Fruit fly (Drosophila melanogaster): ENCODE data around the gene Ggamma30A.

The Ggamma30A gene

DNA sequence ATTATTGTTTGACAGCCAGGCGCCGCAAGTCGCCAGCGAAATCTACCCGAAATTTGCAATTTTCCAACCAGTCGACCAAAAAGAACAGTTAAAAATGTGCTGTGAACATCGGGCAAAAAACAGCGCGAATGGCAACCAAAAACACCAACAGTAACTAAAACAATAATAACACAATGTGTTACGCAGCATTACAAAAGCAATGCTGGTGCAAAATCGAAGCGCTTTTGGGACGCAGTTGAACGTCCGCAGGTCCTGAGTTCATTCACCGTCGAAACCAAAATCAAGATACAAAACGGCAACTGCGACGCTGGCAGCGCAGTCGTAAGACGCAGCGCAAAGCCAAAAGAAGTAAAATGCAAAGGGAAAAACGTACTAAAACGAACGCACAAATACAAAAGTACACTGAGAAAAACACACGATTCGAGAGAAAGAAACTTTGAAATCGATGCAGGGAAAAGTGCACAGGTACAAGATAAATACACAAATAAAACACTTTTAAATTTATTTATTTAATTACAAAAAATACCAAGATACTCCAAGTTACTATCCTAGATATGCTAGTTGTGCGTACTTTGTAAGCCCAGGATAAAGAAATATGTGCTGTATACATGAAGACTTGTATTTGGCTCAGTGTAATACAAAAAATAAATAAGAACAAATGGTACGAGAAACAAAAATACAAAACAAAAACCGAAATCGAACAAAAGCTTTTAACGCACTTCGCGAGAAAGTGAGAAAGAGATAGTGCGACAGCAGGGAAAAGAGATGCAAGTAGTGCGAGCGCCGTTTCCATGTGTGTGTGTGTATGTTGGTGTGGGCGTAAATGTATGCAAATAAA, 45.3 kb upstream of the Ggamma30A start (continued):
- TF ChIP-seq pros (GFP tag; optimal IDR thresholded peaks at IDR 0.05) (no peak), H15 (GFP tag; IDR thresholded peaks at IDR 0.05) (peak; percentile 28; the same call in 1 of the 3 replicates), CG11695 (GFP tag; IDR thresholded peaks at IDR 0.05) (no peak), btn (GFP tag; optimal IDR thresholded peaks at IDR 0.05) (no peak), slbo (GFP tag; IDR thresholded peaks at IDR 0.05) (no peak), CG3163 (GFP tag; optimal IDR thresholded peaks at IDR 0.05) (no peak), Bdp1 (GFP tag; optimal IDR thresholded peaks at IDR 0.05) (peak; percentile 34), HmgD (GFP tag; optimal IDR thresholded peaks at IDR 0.05) (no peak), CG2712 (tag; optimal IDR thresholded peaks at IDR 0.05) (peak; percentile 70), CG17359 (tag; optimal IDR thresholded peaks at IDR 0.05) (peak; percentile 64), HmgZ (tag; optimal IDR thresholded peaks at IDR 0.05) (peak; percentile 48), Fer3 (tag; optimal IDR thresholded peaks at IDR 0.05) (peak; percentile 53), CG10654 (GFP tag; optimal IDR thresholded peaks at IDR 0.05) (peak; percentile 9), NC2β (GFP tag; optimal IDR thresholded peaks at IDR 0.05) (no peak), toy (GFP tag; IDR thresholded peaks at IDR 0.05) (no peak), Dfd (GFP tag; optimal IDR thresholded peaks at IDR 0.05) (no peak), CG3726 (GFP tag; IDR thresholded peaks at IDR 0.05) (no peak), CG10147 (GFP tag; optimal IDR thresholded peaks at IDR 0.05) (peak; percentile 66), ttk (GFP tag; IDR thresholded peaks at IDR 0.05) (peak; percentile 57), Ssrp (tag; optimal IDR thresholded peaks at IDR 0.05) (peak; percentile 58), sd (tag; optimal IDR thresholded peaks at IDR 0.05) (peak; percentile 35), Fer1 (GFP tag; optimal IDR thresholded peaks at IDR 0.05) (peak; percentile 75), pan (optimal IDR thresholded peaks at IDR 0.05) (no peak), pan (GFP tag; optimal IDR thresholded peaks at IDR 0.05 in 1 of 2, IDR thresholded peaks at IDR 0.05 in 1 of 2) (peak in 1 of 2 experiments; percentile 67), gt (GFP tag; IDR thresholded peaks at IDR 0.05) (no peak), Dad (GFP tag; optimal IDR thresholded peaks at IDR 0.05) (peak; percentile 20), CG15011 (GFP tag; optimal IDR thresholded peaks at IDR 0.05) (peak; percentile 41), Hmr (GFP tag; optimal IDR thresholded peaks at IDR 0.05) (peak; percentile 77), Chrac-16 (GFP tag; optimal IDR thresholded peaks at IDR 0.05) (peak; percentile 45), H2.0 (GFP tag; IDR thresholded peaks at IDR 0.05) (no peak), gfzf (GFP tag; optimal IDR thresholded peaks at IDR 0.05) (no peak), CG4360 (GFP tag; IDR thresholded peaks at IDR 0.05) (0 out of 2 replicates have a peak, but pooled peaks have one; percentile 27), CG10462 (GFP tag; optimal IDR thresholded peaks at IDR 0.05) (no peak), ind (GFP tag; optimal IDR thresholded peaks at IDR 0.05) (peak; percentile 33), CG11696 (GFP tag; IDR thresholded peaks at IDR 0.05) (0 out of 2 replicates have a peak, but pooled peaks have one; percentile 11), nom (GFP tag; optimal IDR thresholded peaks at IDR 0.05) (peak; percentile 82), CG12236 (GFP tag; optimal IDR thresholded peaks at IDR 0.05) (no peak), MTF-1 (GFP tag; optimal IDR thresholded peaks at IDR 0.05; ENCODE audit: borderline replicate concordance) (no peak), CG4424 (GFP tag; optimal IDR thresholded peaks at IDR 0.05) (peak; percentile 55), HLH3B (GFP tag; IDR thresholded peaks at IDR 0.05) (no peak), cwo (GFP tag; optimal IDR thresholded peaks at IDR 0.05) (peak; percentile 64), org-1 (GFP tag; optimal IDR thresholded peaks at IDR 0.05) (peak; percentile 62), Nf-YA (GFP tag; IDR thresholded peaks at IDR 0.05) (no peak), cg (GFP tag; optimal IDR thresholded peaks at IDR 0.05) (peak; percentile 50), hkb (optimal IDR thresholded peaks at IDR 0.05) (no peak), hkb (GFP tag; IDR thresholded peaks at IDR 0.05) (peak; percentile 48; the same call in 1 of the 2 replicates), Jarid2 (GFP tag; optimal IDR thresholded peaks at IDR 0.05) (peak; percentile 12), prd (optimal IDR thresholded peaks at IDR 0.05) (no peak), prd (GFP tag; IDR thresholded peaks at IDR 0.05) (peak; percentile 65), CG12391 (tag; optimal IDR thresholded peaks at IDR 0.05) (peak; percentile 63)
